Fruit fly (Drosophila melanogaster): ENCODE results near the gene CG16888.

CG16888 gene

DNA sequence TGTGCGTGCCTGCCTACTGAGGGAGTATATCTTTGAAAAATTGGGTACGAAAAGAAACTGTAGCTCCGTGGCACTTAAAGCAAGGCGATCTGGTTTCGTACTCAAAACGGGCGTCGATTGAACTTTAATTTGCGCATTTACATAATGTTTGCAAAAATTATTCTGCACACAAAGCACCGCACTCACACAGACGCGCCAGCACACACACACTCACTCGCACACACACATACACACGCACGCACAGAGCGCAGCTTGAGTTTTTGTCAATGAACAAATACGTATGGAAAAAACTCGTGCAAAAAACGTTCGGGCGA is 33.3 kb downstream of the CG16888 start (continued):
- TF ChIP-seq pfk (GFP tag; optimal IDR thresholded peaks at IDR 0.05) (no peak), CG15479 (GFP tag; optimal IDR thresholded peaks at IDR 0.05) (no peak), dimm (GFP tag; IDR thresholded peaks at IDR 0.05) (no peak), CoRest (tag; optimal IDR thresholded peaks at IDR 0.05) (no peak), CG17802 (tag; optimal IDR thresholded peaks at IDR 0.05) (no peak), CG11398 (GFP tag; optimal IDR thresholded peaks at IDR 0.05) (no peak), oc (tag; optimal IDR thresholded peaks at IDR 0.05) (no peak), CG31224 (GFP tag; IDR thresholded peaks at IDR 0.05) (no peak), Sox100B (GFP tag; optimal IDR thresholded peaks at IDR 0.05) (no peak), Bgb (GFP tag; IDR thresholded peaks at IDR 0.05; ENCODE audit: partially characterized antibody) (peak; percentile 58; the same call in 1 of the 2 replicates), Meics (GFP tag; optimal IDR thresholded peaks at IDR 0.05) (no peak), CG30020 (tag; optimal IDR thresholded peaks at IDR 0.05) (no peak), CG1602 (GFP tag; optimal IDR thresholded peaks at IDR 0.05) (no peak), bigmax (GFP tag; optimal IDR thresholded peaks at IDR 0.05) (no peak), CG8281 (tag; optimal IDR thresholded peaks at IDR 0.05) (no peak), CG2116 (GFP tag; optimal IDR thresholded peaks at IDR 0.05) (no peak), CG6854 (GFP tag; optimal IDR thresholded peaks at IDR 0.05) (no peak), CG6683 (GFP tag; optimal IDR thresholded peaks at IDR 0.05) (no peak), Gsc (GFP tag; IDR thresholded peaks at IDR 0.05) (no peak), CG13287 (GFP tag; IDR thresholded peaks at IDR 0.05; ENCODE audit: partially characterized antibody) (peak; percentile 15; the same call in 1 of the 2 replicates), CG1603 (tag; optimal IDR thresholded peaks at IDR 0.05) (no peak), CG1024 (GFP tag; IDR thresholded peaks at IDR 0.05) (no peak), CG18476 (GFP tag; optimal IDR thresholded peaks at IDR 0.05) (no peak), CG14710 (tag; optimal IDR thresholded peaks at IDR 0.05) (no peak), usp (GFP tag; optimal IDR thresholded peaks at IDR 0.05) (no peak), pum (GFP tag; optimal IDR thresholded peaks at IDR 0.05) (no peak), CG15011 (GFP tag; optimal IDR thresholded peaks at IDR 0.05) (no peak), CkIIα-i1 (GFP tag; IDR thresholded peaks at IDR 0.05) (no peak), Chrac-16 (GFP tag; optimal IDR thresholded peaks at IDR 0.05) (no peak), bbx (GFP tag; IDR thresholded peaks at IDR 0.05; ENCODE audit: partially characterized antibody) (peak; percentile 67; the same call in 1 of the 2 replicates), rib (GFP tag; IDR thresholded peaks at IDR 0.05) (peak; percentile 92), CG2120 (GFP tag; optimal IDR thresholded peaks at IDR 0.05) (no peak), CG13123 (GFP tag; optimal IDR thresholded peaks at IDR 0.05) (no peak), shn (GFP tag; optimal IDR thresholded peaks at IDR 0.05) (no peak), mld (GFP tag; IDR thresholded peaks at IDR 0.05; ENCODE audit: partially characterized antibody) (0 out of 3 replicates have a peak, but pooled peaks have one; percentile 48), tgo (GFP tag; IDR thresholded peaks at IDR 0.05) (no peak), p53 (GFP tag; optimal IDR thresholded peaks at IDR 0.05) (no peak), CG32772 (GFP tag; IDR thresholded peaks at IDR 0.05) (no peak)

DNA sequence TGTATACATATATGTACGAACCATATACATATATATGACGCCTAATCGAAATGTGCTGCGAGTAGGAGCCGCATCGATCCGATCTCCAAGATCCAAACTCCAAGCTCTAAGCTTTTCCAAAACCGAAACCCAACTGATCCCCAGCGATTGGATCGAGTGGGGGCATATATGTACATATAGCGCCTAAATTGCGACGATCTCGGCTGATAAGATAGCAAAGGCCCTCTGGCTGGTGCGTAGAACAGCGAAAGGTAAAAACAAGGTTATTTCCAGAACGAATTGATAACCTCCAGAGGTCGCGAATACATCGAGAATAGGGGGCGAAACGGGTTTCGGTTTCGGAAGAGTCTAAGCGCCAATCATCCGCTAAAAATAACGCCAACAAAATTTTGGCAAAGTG is 33.9 kb downstream of the CG16888 start:
- TF ChIP-seq hth (optimal IDR thresholded peaks at IDR 0.05), result no peak
- TF ChIP-seq exex (tag; optimal IDR thresholded peaks at IDR 0.05), result peak; percentile 46
- no peak for TF ChIP-seq HLH3B (GFP tag; IDR thresholded peaks at IDR 0.05)
- 0 out of 2 replicates have a peak, but pooled peaks have one; percentile 43 for TF ChIP-seq tna (GFP tag; IDR thresholded peaks at IDR 0.05; ENCODE audit: partially characterized antibody)
- TF ChIP-seq CG17829 (tag; optimal IDR thresholded peaks at IDR 0.05), result no peak
- TF ChIP-seq grn (GFP tag; optimal IDR thresholded peaks at IDR 0.05), result peak; percentile 81
- peak; percentile 43 for TF ChIP-seq mirr (GFP tag; optimal IDR thresholded peaks at IDR 0.05)
- no peak for TF ChIP-seq Oli (tag; optimal IDR thresholded peaks at IDR 0.05)
- no peak for TF ChIP-seq Lhr (GFP tag; optimal IDR thresholded peaks at IDR 0.05)
- TF ChIP-seq Hr78 (GFP tag; optimal IDR thresholded peaks at IDR 0.05), result peak in 1 of 2 experiments; percentile 66
- TF ChIP-seq bab2 (GFP tag; optimal IDR thresholded peaks at IDR 0.05), result no peak
- peak; percentile 88 for TF ChIP-seq CG13894 (tag; optimal IDR thresholded peaks at IDR 0.05)
- TF ChIP-seq sug (tag; optimal IDR thresholded peaks at IDR 0.05), result peak; percentile 91
- TF ChIP-seq CG34376 (GFP tag; optimal IDR thresholded peaks at IDR 0.05), result peak; percentile 62
- TF ChIP-seq Ssrp (tag; optimal IDR thresholded peaks at IDR 0.05), result no peak
- TF ChIP-seq usp (GFP tag; optimal IDR thresholded peaks at IDR 0.05), result no peak

All from whole organism, embryonic.